Fruit fly (Drosophila melanogaster) whole organism, embryonic: Measurements from ENCODE around the gene 14-3-3epsilon.

Experiments
- ATbp ChIP-seq: fragments of 200-800 bp; sonication (Bioruptor generic); optimal IDR thresholded peaks from 2 replicates; lab custom pipeline; 2017; ENCODE audit warnings: missing biosample characterization, mild to moderate bottlenecking, missing genetic modification characterization, missing genetic modification reagents
- Awh ChIP-seq: fragments of 200-800 bp; sonication (Bioruptor generic); IDR thresholded peaks from 2 replicates; pipeline ENCODE4, ENCODE4 v1.3.6; 2022; ENCODE audit warnings: missing biosample characterization, missing genetic modification characterization
- Bdp1 ChIP-seq: fragments of 200-800 bp; sonication (Bioruptor generic); optimal IDR thresholded peaks from 3 replicates; lab custom pipeline; 2016; ENCODE audit warnings: missing biosample characterization, missing genetic modification characterization
- CG12071 ChIP-seq: fragments of 200-800 bp; sonication (Bioruptor generic); optimal IDR thresholded peaks from 3 replicates; lab custom pipeline; 2018; ENCODE audit warnings: missing biosample characterization, mild to moderate bottlenecking, missing genetic modification characterization
- CG12942 ChIP-seq: fragments of 200-800 bp; sonication (Bioruptor generic); optimal IDR thresholded peaks from 3 replicates; lab custom pipeline; 2016; ENCODE audit warnings: missing biosample characterization, missing genetic modification characterization
- CG13123 ChIP-seq: fragments of 200-800 bp; sonication (Bioruptor generic); optimal IDR thresholded peaks from 2 replicates; lab custom pipeline; 2016; ENCODE audit warnings: missing biosample characterization, missing genetic modification characterization
- CG13775 ChIP-seq: fragments of 200-800 bp; sonication (Bioruptor generic); optimal IDR thresholded peaks from 3 replicates; lab custom pipeline; 2017; ENCODE audit warnings: missing biosample characterization, mild to moderate bottlenecking, missing genetic modification characterization
- CG14014 ChIP-seq: fragments of 200-800 bp; sonication (Bioruptor generic); IDR thresholded peaks from 2 replicates; pipeline ENCODE4 v1.3.6; 2022; ENCODE audit warnings: missing biosample characterization, missing genetic modification characterization
- CG14050 ChIP-seq: fragments of 200-800 bp; sonication (Bioruptor generic); IDR thresholded peaks from 3 replicates; pipeline ENCODE4 v1.3.6; 2022; ENCODE audit warnings: missing biosample characterization, missing genetic modification characterization
- CG1602 ChIP-seq: fragments of 200-800 bp; sonication (Bioruptor generic); optimal IDR thresholded peaks from 3 replicates; lab custom pipeline; 2016; ENCODE audit warnings: missing biosample characterization, missing genetic modification characterization
- CG1647 ChIP-seq: fragments of 200-800 bp; sonication (Bioruptor generic); optimal IDR thresholded peaks from 3 replicates; lab custom pipeline; 2016; ENCODE audit warnings: missing biosample characterization, missing genetic modification characterization
- CG18011 ChIP-seq: fragments of 200-800 bp; sonication (Bioruptor generic); optimal IDR thresholded peaks from 2 replicates; lab custom pipeline; 2017; ENCODE audit warnings: missing biosample characterization, missing genetic modification characterization, mild to moderate bottlenecking, moderate library complexity, missing genotype
- CG2875 ChIP-seq: fragments of 200-800 bp; sonication (Bioruptor generic); optimal IDR thresholded peaks from 2 replicates; lab custom pipeline; 2017; ENCODE audit warnings: missing biosample characterization, mild to moderate bottlenecking, missing genetic modification characterization, missing genetic modification reagents
- CG4328 ChIP-seq: fragments of 200-800 bp; sonication (Bioruptor generic); optimal IDR thresholded peaks from 3 replicates; lab custom pipeline; 2017; ENCODE audit warnings: missing biosample characterization, missing genetic modification reagents, missing genetic modification characterization
- CG5245 ChIP-seq: fragments of 200-800 bp; sonication (Bioruptor generic); optimal IDR thresholded peaks from 3 replicates; lab custom pipeline; 2016; ENCODE audit warnings: missing biosample characterization, missing genetic modification characterization
- CG6683 ChIP-seq: fragments of 200-800 bp; sonication (Bioruptor generic); optimal IDR thresholded peaks from 2 replicates; lab custom pipeline; 2017; ENCODE audit warnings: missing biosample characterization, mild to moderate bottlenecking, missing genetic modification characterization, missing genetic modification reagents
- CG6854 ChIP-seq: fragments of 200-800 bp; sonication (Bioruptor generic); optimal IDR thresholded peaks from 3 replicates; lab custom pipeline; 2017; ENCODE audit warnings: missing biosample characterization, mild to moderate bottlenecking, missing genetic modification characterization
- CG7987 ChIP-seq: fragments of 200-800 bp; sonication (Bioruptor generic); optimal IDR thresholded peaks from 2 replicates; lab custom pipeline; 2018; ENCODE audit warnings: missing biosample characterization, mild to moderate bottlenecking, missing genetic modification characterization, moderate library complexity
- ERR ChIP-seq: fragments of 200-800 bp; sonication (Bioruptor generic); optimal IDR thresholded peaks from 2 replicates; lab custom pipeline; 2016; ENCODE audit warnings: missing biosample characterization, missing genetic modification characterization
- Fer3 ChIP-seq: fragments of 200-800 bp; sonication (Bioruptor generic); optimal IDR thresholded peaks from 2 replicates; lab custom pipeline; 2018; ENCODE audit warnings: missing biosample characterization, mild to moderate bottlenecking, missing genetic modification characterization, moderate library complexity
- Hmx ChIP-seq: fragments of 200-800 bp; sonication (Bioruptor generic); optimal IDR thresholded peaks from 2 replicates; lab custom pipeline; 2016; ENCODE audit warnings: missing biosample characterization, missing genetic modification characterization
- Mad ChIP-seq: fragments of 200-800 bp; sonication (Bioruptor generic); optimal IDR thresholded peaks from 2 replicates; lab custom pipeline; 2016; ENCODE audit warnings: missing biosample characterization, missing genetic modification characterization
- Meics ChIP-seq: fragments of 200-800 bp; sonication (Bioruptor generic); optimal IDR thresholded peaks from 2 replicates; lab custom pipeline; 2017; ENCODE audit warnings: missing biosample characterization, mild to moderate bottlenecking, missing genetic modification characterization
- Myb ChIP-seq: fragments of 200-800 bp; sonication (Bioruptor generic); optimal IDR thresholded peaks from 2 replicates; lab custom pipeline; 2016; ENCODE audit warnings: missing biosample characterization, missing genetic modification characterization
- Neu2 ChIP-seq: fragments of 200-800 bp; sonication (Bioruptor generic); optimal IDR thresholded peaks from 3 replicates; lab custom pipeline; 2016; ENCODE audit warnings: missing biosample characterization, missing genetic modification characterization, borderline replicate concordance
- Sry-β ChIP-seq: fragments of 200-800 bp; sonication (Bioruptor generic); optimal IDR thresholded peaks from 2 replicates; lab custom pipeline; 2018; ENCODE audit warnings: missing biosample characterization, mild to moderate bottlenecking, missing genetic modification characterization, moderate library complexity
- Sry-δ ChIP-seq: fragments of 200-800 bp; sonication (Bioruptor generic); optimal IDR thresholded peaks from 2 replicates; lab custom pipeline; 2016; ENCODE audit warnings: missing biosample characterization, missing genetic modification characterization
- Taf1 ChIP-seq: fragments of 200-800 bp; sonication (Bioruptor generic); IDR thresholded peaks from 2 replicates; pipeline ENCODE4 v1.3.6; 2022; ENCODE audit warnings: missing biosample characterization, missing genetic modification characterization
- amos ChIP-seq: fragments of 200-800 bp; sonication (Bioruptor generic); IDR thresholded peaks from 2 replicates; pipeline ENCODE4 v1.3.6; 2022; ENCODE audit warnings: missing biosample characterization, missing genetic modification characterization; ENCODE audit not compliant: partially characterized antibody
- ash1 ChIP-seq: fragments of 200-800 bp; sonication (Bioruptor generic); optimal IDR thresholded peaks from 2 replicates; lab custom pipeline; 2018; ENCODE audit warnings: missing biosample characterization, mild to moderate bottlenecking, missing genetic modification characterization
- bowl ChIP-seq: fragments of 200-800 bp; sonication (Bioruptor generic); IDR thresholded peaks from 2 replicates; pipeline ENCODE4 v1.3.6; 2022; ENCODE audit warnings: missing biosample characterization, missing genetic modification characterization
- bsh ChIP-seq, 2 experiments: fragments of 200-800 bp; sonication (Bioruptor generic); optimal IDR thresholded peaks; 2 replicates each; lab custom pipeline; 2017 to 2018; ENCODE audit warnings: mild to moderate bottlenecking in 2 of 2, missing biosample characterization in 2 of 2, missing genetic modification characterization in 2 of 2, moderate library complexity in 1 of 2
- dmrt99B ChIP-seq: fragments of 200-800 bp; sonication (Bioruptor generic); optimal IDR thresholded peaks from 2 replicates; lab custom pipeline; 2018; ENCODE audit warnings: missing biosample characterization, mild to moderate bottlenecking, missing genetic modification characterization, moderate library complexity
- dpn ChIP-seq, 2 experiments: fragments of 200-800 bp; sonication (Bioruptor generic); optimal IDR thresholded peaks; 3 replicates each; lab custom pipeline; 2016; ENCODE audit warnings: missing biosample characterization in 2 of 2, missing genetic modification characterization in 2 of 2
- gcm ChIP-seq: fragments of 200-800 bp; sonication (Bioruptor generic); optimal IDR thresholded peaks from 2 replicates; lab custom pipeline; 2019; ENCODE audit warnings: missing biosample characterization, mild to moderate bottlenecking, missing genetic modification characterization, moderate library complexity
- h ChIP-seq: fragments of >200 bp; optimal IDR thresholded peaks from 2 replicates; lab custom pipeline; 2017
- jing ChIP-seq: fragments of 200-800 bp; sonication (Bioruptor generic); optimal IDR thresholded peaks from 2 replicates; lab custom pipeline; 2018; ENCODE audit warnings: missing biosample characterization, mild to moderate bottlenecking, missing genetic modification characterization
- jumu ChIP-seq: fragments of 200-800 bp; sonication (Bioruptor generic); optimal IDR thresholded peaks from 3 replicates; lab custom pipeline; 2016; ENCODE audit warnings: missing biosample characterization, missing genetic modification characterization
- lilli ChIP-seq: fragments of 200-800 bp; sonication (Bioruptor generic); optimal IDR thresholded peaks from 3 replicates; lab custom pipeline; 2016; ENCODE audit warnings: missing biosample characterization, missing genetic modification characterization
- lola ChIP-seq, 3 experiments: fragments of >200 bp in 2 of 3; fragments of 200-800 bp in 1 of 3; sonication (Bioruptor generic) in 1 of 3; optimal IDR thresholded peaks; 2 replicates each; lab custom pipeline; 2017 to 2019; ENCODE audit warnings: missing biosample characterization in 3 of 3, missing genetic modification characterization in 3 of 3, mild to moderate bottlenecking in 1 of 3, moderate library complexity in 1 of 3
- odd ChIP-seq: fragments of 200-800 bp; sonication (Bioruptor generic); optimal IDR thresholded peaks from 2 replicates; lab custom pipeline; 2017; ENCODE audit warnings: missing biosample characterization, mild to moderate bottlenecking, missing genetic modification characterization
- phol ChIP-seq: fragments of 200-800 bp; sonication (Bioruptor generic); optimal IDR thresholded peaks from 3 replicates; lab custom pipeline; 2018; ENCODE audit warnings: missing biosample characterization, mild to moderate bottlenecking, missing genetic modification characterization, moderate library complexity
- sima ChIP-seq: fragments of 200-800 bp; sonication (Bioruptor generic); optimal IDR thresholded peaks from 2 replicates; lab custom pipeline; 2016; ENCODE audit warnings: missing biosample characterization, missing genetic modification characterization
- slp2 ChIP-seq: fragments of 200-800 bp; sonication (Bioruptor generic); optimal IDR thresholded peaks from 2 replicates; lab custom pipeline; 2016; ENCODE audit warnings: missing biosample characterization, missing genetic modification characterization
- sob ChIP-seq: fragments of 200-800 bp; sonication (Bioruptor generic); IDR thresholded peaks from 2 replicates; pipeline ENCODE4 v1.3.6; 2022; ENCODE audit warnings: missing biosample characterization, missing genetic modification characterization
- ssp ChIP-seq: fragments of 200-800 bp; sonication (Bioruptor generic); IDR thresholded peaks from 2 replicates; pipeline ENCODE4 v1.3.6; 2022; ENCODE audit warnings: missing biosample characterization, missing genetic modification characterization
- tgo ChIP-seq: fragments of 200-800 bp; sonication (Bioruptor generic); IDR thresholded peaks from 3 replicates; pipeline ENCODE4 v1.3.6; 2022; ENCODE audit warnings: missing biosample characterization, missing genetic modification characterization
- tx ChIP-seq: fragments of 200-800 bp; sonication (Bioruptor generic); optimal IDR thresholded peaks from 2 replicates; lab custom pipeline; 2016; ENCODE audit warnings: missing biosample characterization, missing genetic modification characterization
- wor ChIP-seq: fragments of 200-800 bp; sonication (Bioruptor generic); IDR thresholded peaks from 2 replicates; pipeline ENCODE4 v1.3.6; 2022; ENCODE audit warnings: missing biosample characterization, missing genetic modification characterization
- z ChIP-seq: fragments of 200-800 bp; sonication (Bioruptor generic); IDR thresholded peaks from 3 replicates; pipeline ENCODE4 v1.3.6; 2022; ENCODE audit warnings: missing biosample characterization, missing genetic modification characterization
- zen2 ChIP-seq: fragments of 200-800 bp; sonication (Bioruptor generic); IDR thresholded peaks from 3 replicates; pipeline ENCODE4 v1.3.6; 2022; ENCODE audit warnings: missing biosample characterization, missing genetic modification characterization; ENCODE audit not compliant: partially characterized antibody

14-3-3epsilon gene

DNA sequence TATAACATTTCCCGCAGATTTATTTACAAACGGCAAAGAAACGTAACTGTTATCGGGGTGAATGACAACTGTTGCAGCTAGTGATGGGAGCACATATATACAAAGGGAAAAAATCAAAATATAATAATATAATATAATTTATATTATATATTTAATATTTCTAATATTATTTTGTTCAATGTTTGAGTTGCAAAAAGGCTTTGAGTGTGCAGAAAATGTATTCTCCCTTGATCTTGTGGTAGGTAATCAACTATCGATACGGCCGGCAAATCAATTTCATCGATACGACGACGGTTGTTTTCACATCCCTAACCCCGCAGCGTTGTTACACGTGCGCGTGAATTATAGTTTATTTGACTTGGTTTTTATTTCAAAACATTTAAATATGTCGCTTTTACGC lies 18.9 kb upstream of the 14-3-3epsilon start, which contains the start of the genes mTerf5 and Non3 (continued):
- TF ChIP-seq ash1 (no peak), sima (GFP tag; lab: Kevin White, UChicago) (no peak), CG18011 (GFP tag; lab: Kevin White, UChicago) (peak; percentile 6), Meics (peak; percentile 65), amos (GFP tag; lab: Robert Waterston, UW) (peak; percentile 84), CG13775 (GFP tag; lab: Kevin White, UChicago) (peak; percentile 83), Taf1 (GFP tag; lab: Robert Waterston, UW) (no peak), CG4328 (GFP tag; lab: Kevin White, UChicago) (peak; percentile 41), CG2875 (peak; percentile 2), tx (no peak), ATbp (GFP tag; lab: Kevin White, UChicago) (peak; percentile 28), CG7987 (peak; percentile 9), Hmx (GFP tag; lab: Kevin White, UChicago) (no peak), Myb (GFP tag; lab: Kevin White, UChicago) (peak; percentile 18), CG14050 (GFP tag; lab: Robert Waterston, UW) (no peak), CG1602 (GFP tag; lab: Kevin White, UChicago) (peak; percentile 41), CG14014 (GFP tag; lab: Robert Waterston, UW) (no peak), tgo (peak; percentile 32; the same call in 1 of the 3 replicates), ERR (GFP tag; lab: Kevin White, UChicago) (no peak), ssp (no peak), sob (peak; percentile 25; the same call in 1 of the 2 replicates), CG12071 (GFP tag; lab: Kevin White, UChicago) (no peak), CG6683 (GFP tag; lab: Kevin White, UChicago) (peak; percentile 40), Sry-δ (GFP tag; lab: Kevin White, UChicago) (peak; percentile 85), lilli (peak; percentile 61), dmrt99B (tag; lab: Kevin White, UChicago) (no peak), Bdp1 (GFP tag; lab: Kevin White, UChicago) (peak; percentile 12), jumu (peak; percentile 23), CG5245 (GFP tag; lab: Kevin White, UChicago) (no peak), Sry-β (GFP tag; lab: Kevin White, UChicago) (peak; percentile 6), bsh (GFP tag; optimal IDR thresholded peaks at IDR 0.05; lab: Kevin White, UChicago) (peak in 1 of 2 experiments; percentile 69), Fer3 (tag; lab: Kevin White, UChicago) (peak; percentile 42), dpn (GFP tag; optimal IDR thresholded peaks at IDR 0.05; lab: Kevin White, UChicago) (peak; percentile 2 to 73), CG6854 (no peak), Mad (GFP tag; lab: Kevin White, UChicago) (no peak), wor (GFP tag; lab: Robert Waterston, UW) (no peak), zen2 (GFP tag; lab: Robert Waterston, UW) (peak; percentile 83; the same call in 2 of the 3 replicates), gcm (GFP tag; lab: Kevin White, UChicago) (peak; percentile 73), odd (peak; percentile 33), bowl (GFP tag; lab: Robert Waterston, UW) (no peak), Awh (GFP tag; lab: Robert Waterston, UW) (no peak), CG1647 (no peak), Neu2 (GFP tag; lab: Kevin White, UChicago) (no peak), lola (GFP tag; optimal IDR thresholded peaks at IDR 0.05; lab: Kevin White, UChicago) (peak in 1 of 3 experiments; percentile 61), h (lab: Kevin White, UChicago) (no peak), slp2 (no peak), CG13123 (GFP tag; lab: Kevin White, UChicago) (peak; percentile 38), phol (tag; lab: Kevin White, UChicago) (peak; percentile 68), CG12942 (GFP tag; lab: Kevin White, UChicago) (peak; percentile 46), jing (GFP tag; lab: Kevin White, UChicago) (no peak), z (no peak)
